Worm (Caenorhabditis elegans): ENCODE measurements around the gene eak-4.
"Not testable (repeated sequence)": the region's sequence is repeated elsewhere in the genome, so short reads cannot be mapped to it uniquely, and the experiment has no call there.

Gene eak-4

ce11 chrIV:12490491-12490890, 34.8 kb downstream of the eak-4 start, which contains the start of gene him-6:
Gene him-6 (plus strand): TSS chrIV:12490791.
- TF ChIP-seq syd-9 (tag; optimal IDR thresholded peaks at IDR 0.05) (no peak), ceh-14 (tag; optimal IDR thresholded peaks at IDR 0.05) (no peak), K02D7.2 (tag; optimal IDR thresholded peaks at IDR 0.05) (no peak), hlh-6 (tag; optimal IDR thresholded peaks at IDR 0.05) (no peak), ceh-2 (tag; optimal IDR thresholded peaks at IDR 0.05) (no peak), fkh-10 (GFP tag; optimal IDR thresholded peaks at IDR 0.05) (no peak), che-1 (tag; optimal IDR thresholded peaks at IDR 0.05) (no peak), zip-5 (tag; optimal IDR thresholded peaks at IDR 0.05) (no peak), dve-1 (tag; optimal IDR thresholded peaks at IDR 0.05) (no peak), pha-2 (tag; optimal IDR thresholded peaks at IDR 0.05) (no peak), pat-9 (tag; optimal IDR thresholded peaks at IDR 0.05) (no peak), rnt-1 (tag; optimal IDR thresholded peaks at IDR 0.05) (no peak), ceh-24 (tag; optimal IDR thresholded peaks at IDR 0.05) (no peak), hlh-15 (tag; optimal IDR thresholded peaks at IDR 0.05) (no peak), elt-2 (tag; optimal IDR thresholded peaks at IDR 0.05) (no peak), pha-4 (tag; optimal IDR thresholded peaks at IDR 0.05) (no peak)

- TF ChIP-seq C38D4.7 (GFP tag; optimal IDR thresholded peaks at IDR 0.05) (no peak), hlh-30 (tag; optimal IDR thresholded peaks at IDR 0.05; ENCODE audit: insufficient read depth) (no peak), mec-3 (tag; optimal IDR thresholded peaks at IDR 0.05; ENCODE audit: borderline replicate concordance) (no peak), pha-2 (tag; optimal IDR thresholded peaks at IDR 0.05) (no peak), T23F11.4 (GFP tag; optimal IDR thresholded peaks at IDR 0.05) (no peak), hlh-8 (tag; optimal IDR thresholded peaks at IDR 0.05) (no peak), fax-1 (tag; optimal IDR thresholded peaks at IDR 0.05) (no peak), npax-4 (tag; optimal IDR thresholded peaks at IDR 0.05) (no peak), tbx-2 (tag; optimal IDR thresholded peaks at IDR 0.05) (no peak), fkh-10 (GFP tag; optimal IDR thresholded peaks at IDR 0.05) (no peak)
Observed at ce11 chrIV:12487194-12487593, 38.1 kb downstream of the eak-4 start, which contains the start of gene sru-26. Gene sru-26 (plus strand): TSS chrIV:12487494.

ce11 chrIV:12484479-12484878, 40.8 kb downstream of the eak-4 start, which contains the start of gene T04A11.4:
Gene T04A11.4 (minus strand): TSS chrIV:12484579.
- not testable (repeated sequence) for TF ChIP-seq ceh-34, ets-4, odd-2 (tag; optimal IDR thresholded peaks at IDR 0.05)

ce11 chrIV:12478711-12479110, 46.6 kb downstream of the eak-4 start, which contains the start of gene igdb-1:
Gene igdb-1 (plus strand): TSS chrIV:12479011.
- TF ChIP-seq dmd-4 (tag; optimal IDR thresholded peaks at IDR 0.05; ENCODE audit: borderline replicate concordance); ceh-22 (tag; optimal IDR thresholded peaks at IDR 0.05); pha-2 (tag; optimal IDR thresholded peaks at IDR 0.05): not testable (repeated sequence)

- TF ChIP-seq sdc-2 (tag; optimal IDR thresholded peaks at IDR 0.05); odd-2 (tag; optimal IDR thresholded peaks at IDR 0.05); hlh-30 (tag; optimal IDR thresholded peaks at IDR 0.05; ENCODE audit: insufficient read depth): not testable (repeated sequence)
Observed at ce11 chrIV:12476942-12477341, 48.4 kb downstream of the eak-4 start, which contains the start of gene T04A11.1. Gene T04A11.1 (minus strand): TSS chrIV:12477042.
